Fruit fly (Drosophila melanogaster) whole organism, embryonic: ENCODE data around the gene CG13074.

ENCODE experiments used
- ATbp ChIP-seq: fragments of 200-800 bp; sonication (Bioruptor generic); optimal IDR thresholded peaks from 2 replicates; lab custom pipeline; 2017; ENCODE audit warnings: missing biosample characterization, mild to moderate bottlenecking, missing genetic modification characterization, missing genetic modification reagents
- BtbVII ChIP-seq: fragments of 200-800 bp; sonication (Bioruptor generic); optimal IDR thresholded peaks from 3 replicates; lab custom pipeline; 2017; ENCODE audit warnings: missing biosample characterization, mild to moderate bottlenecking, missing genetic modification characterization
- CG10209 ChIP-seq: fragments of 200-800 bp; sonication (Bioruptor generic); optimal IDR thresholded peaks from 3 replicates; lab custom pipeline; 2017; ENCODE audit warnings: missing biosample characterization, mild to moderate bottlenecking, missing genetic modification characterization, missing genetic modification reagents
- CG10274 ChIP-seq: fragments of 200-800 bp; sonication (Bioruptor generic); optimal IDR thresholded peaks from 3 replicates; lab custom pipeline; 2017; ENCODE audit warnings: missing biosample characterization, mild to moderate bottlenecking, missing genetic modification characterization
- CG10565 ChIP-seq: fragments of 200-800 bp; sonication (Bioruptor generic); optimal IDR thresholded peaks from 3 replicates; lab custom pipeline; 2016; ENCODE audit warnings: missing biosample characterization, mild to moderate bottlenecking, missing genetic modification characterization
- CG11456 ChIP-seq: fragments of 200-800 bp; sonication (Bioruptor generic); IDR thresholded peaks from 3 replicates; pipeline ENCODE4 v1.3.6; 2022; ENCODE audit warnings: missing biosample characterization, missing genetic modification characterization
- CG11560 ChIP-seq: fragments of 200-800 bp; sonication (Bioruptor generic); IDR thresholded peaks from 3 replicates; pipeline ENCODE4 v1.3.6; 2022; ENCODE audit warnings: missing biosample characterization, missing genetic modification characterization
- CG12155 ChIP-seq: fragments of 200-800 bp; sonication (Bioruptor generic); optimal IDR thresholded peaks from 3 replicates; lab custom pipeline; 2016; ENCODE audit warnings: missing biosample characterization, missing genetic modification characterization
- CG12299 ChIP-seq: fragments of 200-800 bp; sonication (Bioruptor generic); optimal IDR thresholded peaks from 2 replicates; lab custom pipeline; 2018; ENCODE audit warnings: missing biosample characterization, mild to moderate bottlenecking, missing genetic modification characterization
- CG13123 ChIP-seq: fragments of 200-800 bp; sonication (Bioruptor generic); optimal IDR thresholded peaks from 2 replicates; lab custom pipeline; 2016; ENCODE audit warnings: missing biosample characterization, missing genetic modification characterization
- CG13894 ChIP-seq: fragments of 200-800 bp; sonication (Bioruptor generic); optimal IDR thresholded peaks from 3 replicates; lab custom pipeline; 2018; ENCODE audit warnings: missing biosample characterization, mild to moderate bottlenecking, missing genetic modification characterization, moderate library complexity
- CG14014 ChIP-seq: fragments of 200-800 bp; sonication (Bioruptor generic); IDR thresholded peaks from 2 replicates; pipeline ENCODE4 v1.3.6; 2022; ENCODE audit warnings: missing biosample characterization, missing genetic modification characterization
- CG15601 ChIP-seq: fragments of 200-800 bp; sonication (Bioruptor generic); optimal IDR thresholded peaks from 3 replicates; lab custom pipeline; 2019; ENCODE audit warnings: missing biosample characterization, mild to moderate bottlenecking, missing genetic modification characterization, moderate library complexity
- CG17359 ChIP-seq: fragments of 200-800 bp; sonication (Bioruptor generic); optimal IDR thresholded peaks from 3 replicates; lab custom pipeline; 2018; ENCODE audit warnings: missing biosample characterization, mild to moderate bottlenecking, missing genetic modification characterization, moderate library complexity
- CG17361 ChIP-seq: fragments of 200-800 bp; sonication (Bioruptor generic); IDR thresholded peaks from 3 replicates; pipeline ENCODE4 v1.3.6; 2022; ENCODE audit warnings: missing biosample characterization, missing genetic modification characterization
- CG17612 ChIP-seq: fragments of 200-800 bp; sonication (Bioruptor generic); IDR thresholded peaks from 2 replicates; pipeline ENCODE4 v1.3.6; 2022; ENCODE audit warnings: missing biosample characterization, missing genetic modification characterization
- CG17802 ChIP-seq: fragments of 200-800 bp; sonication (Bioruptor generic); optimal IDR thresholded peaks from 2 replicates; lab custom pipeline; 2018; ENCODE audit warnings: missing biosample characterization, mild to moderate bottlenecking, missing genetic modification characterization, moderate library complexity
- CG2120 ChIP-seq: fragments of 200-800 bp; sonication (Bioruptor generic); optimal IDR thresholded peaks from 3 replicates; lab custom pipeline; 2016; ENCODE audit warnings: missing biosample characterization, missing genetic modification characterization
- CG2199 ChIP-seq: fragments of 200-800 bp; sonication (Bioruptor generic); IDR thresholded peaks from 3 replicates; pipeline ENCODE4 v1.3.6; 2022; ENCODE audit warnings: missing biosample characterization, missing genetic modification characterization
- CG2712 ChIP-seq: fragments of 200-800 bp; optimal IDR thresholded peaks from 3 replicates; lab custom pipeline; 2019; ENCODE audit warnings: missing biosample characterization, mild to moderate bottlenecking, missing genetic modification characterization, moderate library complexity
- CG30403 ChIP-seq: fragments of 200-800 bp; sonication (Bioruptor generic); optimal IDR thresholded peaks from 3 replicates; lab custom pipeline; 2016; ENCODE audit warnings: missing biosample characterization, missing genetic modification characterization
- CG3407 ChIP-seq: fragments of 200-800 bp; sonication (Bioruptor generic); optimal IDR thresholded peaks from 2 replicates; lab custom pipeline; 2018; ENCODE audit warnings: missing biosample characterization, mild to moderate bottlenecking, missing genetic modification characterization
- CG6765 ChIP-seq: fragments of 200-800 bp; sonication (Bioruptor generic); optimal IDR thresholded peaks from 3 replicates; lab custom pipeline; 2017; ENCODE audit warnings: missing biosample characterization, mild to moderate bottlenecking, missing genetic modification characterization
- CG8765 ChIP-seq: fragments of 200-800 bp; sonication (Bioruptor generic); IDR thresholded peaks from 2 replicates; pipeline ENCODE4 v1.3.6; 2022; ENCODE audit warnings: missing biosample characterization, missing genetic modification characterization
- CG9727 ChIP-seq: fragments of 200-800 bp; sonication (Bioruptor generic); optimal IDR thresholded peaks from 3 replicates; lab custom pipeline; 2017; ENCODE audit warnings: missing biosample characterization, mild to moderate bottlenecking, missing genetic modification characterization
- D19B ChIP-seq: fragments of 200-800 bp; sonication (Bioruptor generic); optimal IDR thresholded peaks from 2 replicates; lab custom pipeline; 2017; ENCODE audit warnings: missing biosample characterization, mild to moderate bottlenecking, missing genetic modification characterization
- Dbx ChIP-seq: fragments of 200-800 bp; sonication (Bioruptor generic); IDR thresholded peaks from 3 replicates; pipeline ENCODE4 v1.3.6; 2022; ENCODE audit warnings: missing biosample characterization, missing genetic modification characterization
- Dip2 ChIP-seq: fragments of 200-800 bp; sonication (Bioruptor generic); IDR thresholded peaks from 2 replicates; pipeline ENCODE4 v1.3.6; 2022; ENCODE audit warnings: missing biosample characterization, missing genetic modification characterization
- E2f1 ChIP-seq: fragments of 200-800 bp; sonication (Bioruptor generic); IDR thresholded peaks from 2 replicates; pipeline ENCODE4 v1.3.6; 2022; ENCODE audit warnings: missing biosample characterization, missing genetic modification characterization
- Hsf ChIP-seq: fragments of 200-800 bp; sonication (Bioruptor generic); optimal IDR thresholded peaks from 3 replicates; lab custom pipeline; 2016; ENCODE audit warnings: missing biosample characterization, missing genetic modification characterization
- Lhr ChIP-seq: fragments of 200-800 bp; sonication (Bioruptor generic); optimal IDR thresholded peaks from 3 replicates; lab custom pipeline; 2017; ENCODE audit warnings: mild to moderate bottlenecking, missing biosample characterization, missing genetic modification reagents, missing genetic modification characterization
- Lpt ChIP-seq: fragments of >200 bp; optimal IDR thresholded peaks from 2 replicates; lab custom pipeline; 2018; ENCODE audit warnings: missing biosample characterization, missing genetic modification characterization
- Myb ChIP-seq: fragments of 200-800 bp; sonication (Bioruptor generic); optimal IDR thresholded peaks from 2 replicates; lab custom pipeline; 2016; ENCODE audit warnings: missing biosample characterization, missing genetic modification characterization
- Sry-β ChIP-seq: fragments of 200-800 bp; sonication (Bioruptor generic); optimal IDR thresholded peaks from 2 replicates; lab custom pipeline; 2018; ENCODE audit warnings: missing biosample characterization, mild to moderate bottlenecking, missing genetic modification characterization, moderate library complexity
- Xrp1 ChIP-seq: fragments of 200-800 bp; sonication (Bioruptor generic); IDR thresholded peaks from 2 replicates; pipeline ENCODE4 v1.3.6; 2022; ENCODE audit warnings: missing biosample characterization, missing genetic modification characterization
- amos ChIP-seq: fragments of 200-800 bp; sonication (Bioruptor generic); IDR thresholded peaks from 2 replicates; pipeline ENCODE4 v1.3.6; 2022; ENCODE audit warnings: missing biosample characterization, missing genetic modification characterization; ENCODE audit not compliant: partially characterized antibody
- ato ChIP-seq: fragments of 200-800 bp; sonication (Bioruptor generic); IDR thresholded peaks from 2 replicates; pipeline ENCODE4 v1.3.6; 2022; ENCODE audit warnings: missing biosample characterization, missing genetic modification characterization; ENCODE audit not compliant: partially characterized antibody
- btn ChIP-seq: fragments of 200-800 bp; sonication (Bioruptor generic); optimal IDR thresholded peaks from 2 replicates; lab custom pipeline; 2016; ENCODE audit warnings: missing biosample characterization, missing genetic modification characterization
- cg ChIP-seq: fragments of 200-800 bp; sonication (Bioruptor generic); optimal IDR thresholded peaks from 3 replicates; lab custom pipeline; 2019; ENCODE audit warnings: missing biosample characterization, mild to moderate bottlenecking, missing genetic modification characterization, moderate library complexity
- chif ChIP-seq, 2 experiments: fragments of 200-800 bp; sonication (Bioruptor generic); optimal IDR thresholded peaks; 3 replicates each; lab custom pipeline; 2016; ENCODE audit warnings: missing biosample characterization in 2 of 2, missing genetic modification characterization in 2 of 2
- chm ChIP-seq: fragments of 200-800 bp; sonication (Bioruptor generic); IDR thresholded peaks from 2 replicates; pipeline ENCODE4 v1.3.6; 2022; ENCODE audit warnings: missing biosample characterization, missing genetic modification characterization
- dm ChIP-seq: fragments of 200-800 bp; sonication (Bioruptor generic); optimal IDR thresholded peaks from 3 replicates; lab custom pipeline; 2016; ENCODE audit warnings: missing biosample characterization, missing genetic modification characterization
- exex ChIP-seq: fragments of 200-800 bp; sonication (Bioruptor generic); optimal IDR thresholded peaks from 4 replicates; lab custom pipeline; 2018; ENCODE audit warnings: missing biosample characterization, mild to moderate bottlenecking, missing genetic modification characterization, moderate library complexity
- fd3F ChIP-seq: fragments of 200-800 bp; sonication (Bioruptor generic); optimal IDR thresholded peaks from 2 replicates; lab custom pipeline; 2018; ENCODE audit warnings: missing biosample characterization, mild to moderate bottlenecking, missing genetic modification characterization, moderate library complexity
- fd96Cb ChIP-seq: fragments of 200-800 bp; sonication (Bioruptor generic); optimal IDR thresholded peaks from 2 replicates; lab custom pipeline; 2018; ENCODE audit warnings: missing biosample characterization, mild to moderate bottlenecking, missing genetic modification characterization, moderate library complexity
- shn ChIP-seq: fragments of 200-800 bp; sonication (Bioruptor generic); optimal IDR thresholded peaks from 3 replicates; lab custom pipeline; 2016; ENCODE audit warnings: missing biosample characterization, missing genetic modification characterization
- ttk ChIP-seq: fragments of 200-800 bp; sonication (Bioruptor generic); IDR thresholded peaks from 2 replicates; pipeline ENCODE4 v2.1.2; 2022; ENCODE audit warnings: missing biosample characterization, missing genetic modification characterization
- vvl ChIP-seq: fragments of 200-800 bp; sonication (Bioruptor generic); IDR thresholded peaks from 2 replicates; pipeline ENCODE4 v1.3.6; 2022; ENCODE audit warnings: missing biosample characterization, missing genetic modification characterization
- zfh1 ChIP-seq: fragments of 200-800 bp; sonication (Bioruptor generic); IDR thresholded peaks from 3 replicates; pipeline ENCODE4 v1.3.6; 2022; ENCODE audit warnings: missing biosample characterization, missing genetic modification characterization

The CG13074 gene

dm6 chr3L:16049955-16050886 is 47.1 kb downstream of the CG13074 start (continued):
- TF ChIP-seq ATbp (GFP tag; lab: Kevin White, UChicago) = peak; percentile 47
- TF ChIP-seq CG2120 (GFP tag; lab: Kevin White, UChicago) = no peak
- TF ChIP-seq Lhr = no peak
- TF ChIP-seq CG17359 (tag; lab: Kevin White, UChicago) = peak; percentile 35
- 0 out of 2 replicates have a peak, but pooled peaks have one; percentile 10 for TF ChIP-seq CG17612
- no peak for TF ChIP-seq Myb (GFP tag; lab: Kevin White, UChicago)
- no peak for TF ChIP-seq CG30403 (GFP tag; lab: Kevin White, UChicago)
- peak; percentile 65 for TF ChIP-seq CG12299 (tag; lab: Kevin White, UChicago)
- peak; percentile 58 for TF ChIP-seq BtbVII
- TF ChIP-seq chm (GFP tag; lab: Robert Waterston, UW) = peak; percentile 81
- no peak for TF ChIP-seq CG10274 (GFP tag; lab: Kevin White, UChicago)
- peak; percentile 64; the same call in 2 of the 3 replicates for TF ChIP-seq CG2199 (GFP tag; lab: Robert Waterston, UW)
- no peak; the same call in 1 of the 2 replicates for TF ChIP-seq CG14014 (GFP tag; lab: Robert Waterston, UW)
- TF ChIP-seq D19B = peak; percentile 13
- no peak for TF ChIP-seq CG2712 (tag; lab: Kevin White, UChicago)
- no peak for TF ChIP-seq ttk (GFP tag; lab: Robert Waterston, UW)
- TF ChIP-seq CG9727 (GFP tag; lab: Kevin White, UChicago) = peak; percentile 44
- no peak for TF ChIP-seq ato
- 0 out of 3 replicates have a peak, but pooled peaks have one; percentile 40 for TF ChIP-seq CG11456 (GFP tag; lab: Robert Waterston, UW)
- no peak for TF ChIP-seq btn
- no peak for TF ChIP-seq CG3407 (GFP tag; lab: Kevin White, UChicago)
- peak; percentile 75 for TF ChIP-seq Dbx (GFP tag; lab: Robert Waterston, UW)
- TF ChIP-seq CG10209 = peak; percentile 5
- no peak for TF ChIP-seq CG6765 (GFP tag; lab: Kevin White, UChicago)
- TF ChIP-seq fd3F (GFP tag; lab: Kevin White, UChicago) = no peak
- TF ChIP-seq CG10565 (GFP tag; lab: Kevin White, UChicago) = no peak
- no peak for TF ChIP-seq CG17802 (tag; lab: Kevin White, UChicago)
- TF ChIP-seq amos (GFP tag; lab: Robert Waterston, UW) = no peak
- no peak for TF ChIP-seq dm
- TF ChIP-seq chif (GFP tag; optimal IDR thresholded peaks at IDR 0.05; lab: Kevin White, UChicago) = no peak
- TF ChIP-seq CG13123 (GFP tag; lab: Kevin White, UChicago) = no peak
- TF ChIP-seq Hsf (GFP tag; lab: Kevin White, UChicago) = no peak
- peak; percentile 25 for TF ChIP-seq cg (GFP tag; lab: Kevin White, UChicago)
- no peak for TF ChIP-seq fd96Cb (tag; lab: Kevin White, UChicago)
- peak; percentile 49; the same call in 1 of the 2 replicates for TF ChIP-seq Xrp1 (GFP tag; lab: Robert Waterston, UW)
- TF ChIP-seq shn (GFP tag; lab: Kevin White, UChicago) = no peak
- TF ChIP-seq CG11560 (tag; lab: Robert Waterston, UW) = no peak
- TF ChIP-seq Sry-β (GFP tag; lab: Kevin White, UChicago) = no peak
- peak; percentile 26; the same call in 1 of the 2 replicates for TF ChIP-seq vvl (GFP tag; lab: Robert Waterston, UW)
- no peak for TF ChIP-seq CG12155 (GFP tag; lab: Kevin White, UChicago)
- peak; percentile 6; the same call in 1 of the 2 replicates for TF ChIP-seq E2f1 (GFP tag; lab: Robert Waterston, UW)
- peak; percentile 57 for TF ChIP-seq CG15601 (tag; lab: Kevin White, UChicago)
- peak; percentile 90 for TF ChIP-seq CG13894 (tag; lab: Kevin White, UChicago)
- TF ChIP-seq Dip2 (GFP tag; lab: Robert Waterston, UW) = no peak
- TF ChIP-seq CG17361 (GFP tag; lab: Robert Waterston, UW) = no peak
- no peak for TF ChIP-seq zfh1 (GFP tag; lab: Robert Waterston, UW)
- TF ChIP-seq exex = peak; percentile 100
- no peak for TF ChIP-seq Lpt (GFP tag; lab: Kevin White, UChicago)
- TF ChIP-seq CG8765 = no peak
